Worm (Caenorhabditis elegans): ENCODE measurements around the gene C11E4.6.
A peak's percentile ranks its signal among the peaks of the same experiment; 100 is the strongest.

Gene C11E4.6

DNA sequence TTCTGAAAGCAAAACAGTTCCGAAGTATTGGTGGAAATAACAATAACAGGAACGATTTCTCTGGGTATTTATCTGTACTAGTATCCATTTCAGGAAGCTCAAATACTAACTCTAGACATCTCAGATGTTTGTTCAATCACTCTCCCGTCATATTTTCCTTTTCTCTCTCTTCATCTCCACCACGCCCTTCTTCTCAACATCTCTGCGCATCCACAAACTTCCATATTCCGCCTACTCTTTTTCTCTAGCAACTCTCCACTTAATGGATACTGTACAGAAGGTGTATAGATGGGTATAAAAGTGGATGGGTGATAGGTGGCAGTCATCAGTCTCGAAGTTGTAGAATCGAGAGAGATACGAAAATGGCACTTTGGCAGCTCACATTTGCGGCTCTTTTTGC lies 26.0 kb upstream of the C11E4.6 start, which contains the start of gene gpx-5 (continued):
- TF ChIP-seq F16B12.6 (tag; optimal IDR thresholded peaks at IDR 0.05): no peak
- TF ChIP-seq lin-13 (GFP tag; optimal IDR thresholded peaks at IDR 0.05): no peak
- TF ChIP-seq aha-1 (tag; optimal IDR thresholded peaks at IDR 0.05): no peak
- no peak for TF ChIP-seq Y116A8C.19 (tag; optimal IDR thresholded peaks at IDR 0.05; ENCODE audit: borderline replicate concordance)
- no peak for TF ChIP-seq irx-1 (tag; optimal IDR thresholded peaks at IDR 0.05)
- TF ChIP-seq mdl-1 (tag; optimal IDR thresholded peaks at IDR 0.05): no peak
- TF ChIP-seq hlh-4 (tag; optimal IDR thresholded peaks at IDR 0.05): no peak
- no peak for TF ChIP-seq isw-1 (GFP tag; IDR thresholded peaks at IDR 0.05)
- TF ChIP-seq snu-23 (GFP tag; optimal IDR thresholded peaks at IDR 0.05): peak; percentile 51
- TF ChIP-seq nhr-11 (tag; optimal IDR thresholded peaks at IDR 0.05): no peak
- TF ChIP-seq sptf-1 (tag; optimal IDR thresholded peaks at IDR 0.05): no peak
- TF ChIP-seq ceh-8 (GFP tag; optimal IDR thresholded peaks at IDR 0.05): no peak
- TF ChIP-seq unc-130 (tag; optimal IDR thresholded peaks at IDR 0.05): no peak
- no peak for TF ChIP-seq pax-3 (tag; optimal IDR thresholded peaks at IDR 0.05)
- peak; percentile 0 to 72 for TF ChIP-seq lsy-2 (tag; optimal IDR thresholded peaks at IDR 0.05)
- TF ChIP-seq pqm-1 (tag; optimal IDR thresholded peaks at IDR 0.05): no peak
- TF ChIP-seq fkh-8 (tag; optimal IDR thresholded peaks at IDR 0.05): no peak
- no peak for TF ChIP-seq lin-39 (tag; optimal IDR thresholded peaks at IDR 0.05)
- TF ChIP-seq tbx-2 (tag; optimal IDR thresholded peaks at IDR 0.05): peak; percentile 24
- TF ChIP-seq lin-15B (tag; optimal IDR thresholded peaks at IDR 0.05): no peak
- TF ChIP-seq sup-37 (GFP tag; optimal IDR thresholded peaks at IDR 0.05): no peak
- no peak for TF ChIP-seq snpc-4 (tag; optimal IDR thresholded peaks at IDR 0.05)
- TF ChIP-seq nhr-20 (tag; optimal IDR thresholded peaks at IDR 0.05): peak; percentile 57

DNA sequence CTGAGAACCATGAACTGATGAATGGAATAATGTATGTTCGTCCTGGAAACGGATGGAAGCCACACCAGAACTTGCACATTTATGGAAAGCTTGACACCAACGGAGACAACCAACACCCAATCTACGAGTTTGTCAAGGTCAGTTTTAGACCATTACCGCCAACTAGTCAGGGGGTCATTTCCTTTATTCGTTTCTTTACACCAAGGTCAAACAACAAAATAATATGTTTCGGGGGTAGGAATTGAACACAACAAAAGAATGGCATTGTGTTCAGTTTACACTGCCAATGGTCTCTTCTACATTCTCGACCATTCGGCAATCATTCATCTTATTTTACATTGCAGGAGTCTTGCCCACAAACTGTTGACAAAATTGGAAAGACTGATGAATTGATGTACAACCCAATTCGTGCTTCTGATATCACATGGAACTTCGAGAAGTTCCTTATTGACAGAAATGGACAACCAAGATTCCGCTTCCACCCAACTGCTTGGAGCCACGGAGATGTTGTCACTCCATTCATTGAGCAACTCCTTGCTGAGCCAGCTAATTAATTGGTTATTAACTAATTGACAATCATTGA lies 24.7 kb upstream of the C11E4.6 start:
- TF ChIP-seq ces-1 (GFP tag; optimal IDR thresholded peaks at IDR 0.05) (no peak), grh-1 (GFP tag; IDR thresholded peaks at IDR 0.05) (0 out of 2 replicates have a peak, but pooled peaks have one; percentile 7), pax-3 (tag; optimal IDR thresholded peaks at IDR 0.05) (no peak), nhr-85 (tag) (peak; percentile 69), blmp-1 (tag; optimal IDR thresholded peaks at IDR 0.05) (no peak), pqm-1 (tag; optimal IDR thresholded peaks at IDR 0.05) (no peak)

DNA sequence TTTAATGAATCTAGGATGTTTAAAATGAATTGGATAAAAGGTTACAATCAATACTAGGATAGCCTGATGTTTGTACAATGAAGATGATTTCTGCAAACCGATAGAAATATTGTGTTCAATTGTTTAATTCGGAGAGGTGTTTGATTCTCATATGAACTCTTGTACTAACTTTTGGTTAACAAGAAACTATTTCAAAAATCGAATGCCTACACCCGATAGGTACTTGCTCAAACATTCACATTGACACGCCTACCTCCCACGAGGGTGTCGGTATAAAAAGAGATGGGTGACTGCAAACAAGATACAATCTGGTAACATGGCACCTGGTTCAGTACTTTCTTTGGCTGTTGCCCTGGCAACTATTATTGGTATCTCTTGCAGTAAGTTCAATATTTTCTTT lies 22.7 kb upstream of the C11E4.6 start, which contains the start of gene gpx-3:
Gene gpx-3, plus strand, starts transcription at position 301 of the 400 bp plus-strand sequence.
- TF ChIP-seq nhr-28 (tag; optimal IDR thresholded peaks at IDR 0.05) (no peak), unc-86 (tag; optimal IDR thresholded peaks at IDR 0.05) (no peak), dsc-1 (tag; optimal IDR thresholded peaks at IDR 0.05) (no peak), C04F5.9 (tag; optimal IDR thresholded peaks at IDR 0.05) (no peak), hlh-4 (tag; optimal IDR thresholded peaks at IDR 0.05) (no peak), nhr-237 (tag; optimal IDR thresholded peaks at IDR 0.05) (no peak), isw-1 (GFP tag; IDR thresholded peaks at IDR 0.05) (no peak), tbx-2 (tag; optimal IDR thresholded peaks at IDR 0.05) (no peak), nhr-12 (tag; optimal IDR thresholded peaks at IDR 0.05) (no peak), nhr-76 (tag; optimal IDR thresholded peaks at IDR 0.05) (no peak), xbp-1 (tag; optimal IDR thresholded peaks at IDR 0.05) (no peak), lin-39 (tag; optimal IDR thresholded peaks at IDR 0.05) (no peak), ceh-8 (GFP tag; optimal IDR thresholded peaks at IDR 0.05) (no peak), rnt-1 (tag; optimal IDR thresholded peaks at IDR 0.05) (no peak), mef-2 (tag; optimal IDR thresholded peaks at IDR 0.05) (no peak), pax-3 (tag; optimal IDR thresholded peaks at IDR 0.05) (no peak)

DNA sequence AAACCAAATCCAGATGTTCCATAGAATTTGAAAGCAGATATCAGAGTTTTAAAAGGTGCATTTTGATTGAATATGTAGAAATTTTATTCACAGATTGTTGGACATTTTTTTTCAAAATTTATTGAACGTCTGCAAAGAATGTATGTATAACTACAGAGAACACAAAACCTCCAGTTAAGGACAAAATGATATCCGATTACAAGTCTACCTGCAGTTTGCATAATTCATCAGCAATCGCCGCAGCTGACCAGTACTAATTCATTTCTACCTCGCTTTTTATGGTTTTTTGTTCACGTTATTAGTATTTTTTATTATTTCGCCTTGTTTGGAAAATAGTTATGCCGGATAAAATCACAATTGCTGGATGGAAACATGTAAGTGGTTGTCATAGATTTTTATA lies 21.2 kb upstream of the C11E4.6 start, which contains the start of gene del-8:
Gene del-8, plus strand, starts transcription at position 301 of the 400 bp plus-strand sequence.
- no peak for TF ChIP-seq mab-9 (GFP tag; IDR thresholded peaks at IDR 0.05)
- TF ChIP-seq ama-1 (optimal IDR thresholded peaks at IDR 0.05): no peak
- no peak for TF ChIP-seq mep-1 (tag; optimal IDR thresholded peaks at IDR 0.05)
- no peak for TF ChIP-seq fkh-10 (GFP tag; optimal IDR thresholded peaks at IDR 0.05)
